Worm (Caenorhabditis elegans) whole organism, L1 larva: Measurements from ENCODE around the gene pfut-1.

Experiments
- dpl-1 ChIP-seq, 3 experiments: fragments of 150-350 bp in 2 of 3; sonication (generic microtip) in 1 of 3; optimal IDR thresholded peaks; 2 replicates each; lab custom pipeline; 2014 to 2017; ENCODE audit warnings: missing biosample characterization in 3 of 3, missing genetic modification characterization in 3 of 3, missing genetic modification reagents in 3 of 3
- ets-5 ChIP-seq: fragments of 200-800 bp; sonication (Bioruptor generic); IDR thresholded peaks from 2 replicates; pipeline ENCODE4 v1.3.6; 2022; ENCODE audit warnings: missing genetic modification characterization, missing compliant biosample characterization
- lin-14 ChIP-seq: fragments of 200-800 bp; sonication (Bioruptor generic); optimal IDR thresholded peaks from 2 replicates; lab custom pipeline; 2018; ENCODE audit warnings: mild to moderate bottlenecking, missing genetic modification characterization, moderate library complexity, missing compliant biosample characterization
- nhr-11 ChIP-seq: fragments of 150-350 bp; optimal IDR thresholded peaks from 2 replicates; lab custom pipeline; 2014; ENCODE audit warnings: missing biosample characterization, missing genetic modification characterization
- nhr-85 ChIP-seq: sonication (generic microtip); peaks from one replicate; lab custom pipeline; 2016; ENCODE audit warnings: missing genetic modification characterization, inconsistent platforms, missing compliant biosample characterization

DNA sequence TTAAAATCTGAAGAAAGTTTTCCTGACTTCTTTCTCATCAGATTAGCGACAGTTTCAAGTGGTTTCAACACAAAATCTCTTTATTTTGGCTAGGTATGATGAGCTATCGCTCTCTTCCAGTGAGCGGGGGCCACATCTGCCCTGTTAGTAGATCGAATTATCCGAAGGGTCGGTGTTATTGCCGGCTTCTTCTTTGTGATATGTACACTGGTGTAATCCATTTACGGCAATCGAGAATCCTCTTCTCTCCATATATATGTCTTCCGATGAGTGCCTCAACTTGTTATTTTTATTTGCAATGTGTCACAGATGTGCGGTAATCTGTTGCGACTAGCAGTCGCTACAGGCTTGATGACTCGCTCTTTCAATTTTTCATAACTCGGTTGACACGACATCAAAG lies 36.7 kb downstream of the pfut-1 start:
- TF ChIP-seq lin-14 (no peak), dpl-1 (GFP tag; optimal IDR thresholded peaks at IDR 0.05; lab: Kevin White, UChicago) (no peak), nhr-11 (tag; lab: Kevin White, UChicago) (no peak), nhr-85 (no peak), ets-5 (no peak)
